Fruit fly (Drosophila melanogaster) whole organism, prepupa: ENCODE measurements around the gene CG14395.

ENCODE experiments used
- CG32006 ChIP-seq: fragments of 200-800 bp; sonication (Bioruptor generic); optimal IDR thresholded peaks from 3 replicates; lab custom pipeline; 2017; ENCODE audit warnings: missing biosample characterization, mild to moderate bottlenecking, missing genetic modification characterization
- CG9139 ChIP-seq: fragments of 200-800 bp; sonication (Bioruptor generic); optimal IDR thresholded peaks from 3 replicates; lab custom pipeline; 2017; ENCODE audit warnings: missing biosample characterization, mild to moderate bottlenecking, missing genetic modification characterization
- Ets21C ChIP-seq: fragments of 200-800 bp; sonication (Bioruptor generic); optimal IDR thresholded peaks from 3 replicates; lab custom pipeline; 2016; ENCODE audit warnings: missing biosample characterization, missing genetic modification characterization
- net ChIP-seq: fragments of 200-800 bp; sonication (Bioruptor generic); optimal IDR thresholded peaks from 3 replicates; lab custom pipeline; 2016; ENCODE audit warnings: missing biosample characterization, missing genetic modification characterization
- pdm3 ChIP-seq: fragments of 200-800 bp; sonication (Bioruptor generic); optimal IDR thresholded peaks from 3 replicates; lab custom pipeline; 2016; ENCODE audit warnings: missing biosample characterization, missing genetic modification characterization
- ss ChIP-seq, 2 experiments: fragments of 200-800 bp; sonication (Bioruptor generic); optimal IDR thresholded peaks; 2 replicates in 1 of 2; 3 replicates in 1 of 2; lab custom pipeline; 2017 to 2018; ENCODE audit warnings: mild to moderate bottlenecking in 2 of 2, missing biosample characterization in 2 of 2, missing genetic modification characterization in 2 of 2, moderate library complexity in 1 of 2

DNA sequence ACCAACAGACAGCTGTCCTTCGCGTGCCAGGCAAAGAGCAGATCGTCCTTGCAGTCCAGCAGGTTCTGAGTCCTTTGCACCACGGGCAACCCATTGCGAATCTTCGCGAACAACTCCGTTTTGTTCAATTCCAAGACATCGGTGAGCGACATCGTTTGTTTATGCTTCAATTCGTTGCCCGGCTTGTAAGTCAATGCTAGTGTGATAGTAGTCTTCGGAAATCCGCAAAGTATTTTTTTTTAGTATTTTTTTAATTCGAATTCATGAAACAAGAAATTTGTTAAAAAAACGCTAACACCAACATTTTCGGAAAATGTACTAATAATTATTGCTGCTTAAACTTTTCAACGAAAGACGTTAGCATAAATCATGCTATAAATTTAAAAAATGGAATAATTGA is 16.2 kb downstream of the CG14395 start, which contains the start of gene mbo:
- no peak for TF ChIP-seq net (GFP tag; lab: Kevin White, UChicago)
- no peak for TF ChIP-seq CG32006 (GFP tag; lab: Kevin White, UChicago)
- TF ChIP-seq ss (GFP tag; optimal IDR thresholded peaks at IDR 0.05; lab: Kevin White, UChicago), result no peak
- no peak for TF ChIP-seq pdm3 (GFP tag; lab: Kevin White, UChicago)
- no peak for TF ChIP-seq CG9139 (GFP tag; lab: Kevin White, UChicago)
- TF ChIP-seq Ets21C, result no peak
